Worm (Caenorhabditis elegans) whole organism, late embryonic: ENCODE measurements around the gene F22E5.22.
A peak's percentile ranks its signal among the peaks of the same experiment; 100 is the strongest.

Source experiments
- C08G9.2 ChIP-seq: sonication (generic microtip); optimal IDR thresholded peaks from 2 replicates; lab custom pipeline; 2016; ENCODE audit warnings: mild to moderate bottlenecking, missing genetic modification characterization, moderate library complexity, missing compliant biosample characterization
- C38D4.7 ChIP-seq: fragments of 200-800 bp; sonication (Bioruptor generic); optimal IDR thresholded peaks from 2 replicates; lab custom pipeline; 2018; ENCODE audit warnings: mild to moderate bottlenecking, missing genetic modification characterization, moderate library complexity, missing compliant biosample characterization
- F13H6.1 ChIP-seq: sonication (generic microtip); optimal IDR thresholded peaks from 2 replicates; lab custom pipeline; 2016; ENCODE audit warnings: missing genetic modification characterization, missing compliant biosample characterization
- K09A11.1 ChIP-seq: sonication (generic microtip); optimal IDR thresholded peaks from 2 replicates; lab custom pipeline; 2017; ENCODE audit warnings: antibody characterized with exemption, mild to moderate bottlenecking, missing genetic modification characterization, missing compliant biosample characterization; ENCODE audit not compliant: insufficient read depth
- ceh-14 ChIP-seq: sonication (generic microtip); optimal IDR thresholded peaks from 2 replicates; lab custom pipeline; 2016; ENCODE audit warnings: missing genotype, missing genetic modification characterization, missing compliant biosample characterization
- ceh-18 ChIP-seq: sonication (generic microtip); optimal IDR thresholded peaks from 2 replicates; lab custom pipeline; 2016; ENCODE audit warnings: missing genetic modification characterization, missing compliant biosample characterization
- ceh-19 ChIP-seq: fragments of 200-800 bp; sonication (Bioruptor generic); optimal IDR thresholded peaks from 2 replicates; lab custom pipeline; 2018; ENCODE audit warnings: mild to moderate bottlenecking, missing genetic modification characterization, missing compliant biosample characterization
- ceh-2 ChIP-seq: sonication (generic microtip); optimal IDR thresholded peaks from 2 replicates; lab custom pipeline; 2016; ENCODE audit warnings: missing genotype, missing genetic modification characterization, missing compliant biosample characterization
- ceh-22 ChIP-seq: sonication (generic microtip); optimal IDR thresholded peaks from 2 replicates; lab custom pipeline; 2017; ENCODE audit warnings: missing biosample characterization, missing genetic modification characterization
- ceh-24 ChIP-seq: sonication (generic microtip); optimal IDR thresholded peaks from 2 replicates; lab custom pipeline; 2016; ENCODE audit warnings: mild to moderate bottlenecking, missing genetic modification characterization, missing compliant biosample characterization
- ceh-34 ChIP-seq: sonication (generic microtip); optimal IDR thresholded peaks from 2 replicates; lab custom pipeline; 2016; ENCODE audit warnings: mild to moderate bottlenecking, missing genetic modification characterization, missing compliant biosample characterization
- ceh-6 ChIP-seq: fragments of 200-800 bp; sonication (Bioruptor generic); optimal IDR thresholded peaks from 2 replicates; lab custom pipeline; 2018; ENCODE audit warnings: mild to moderate bottlenecking, missing genetic modification characterization, missing compliant biosample characterization
- ceh-9 ChIP-seq: sonication (generic microtip); optimal IDR thresholded peaks from 2 replicates; lab custom pipeline; 2016; ENCODE audit warnings: mild to moderate bottlenecking, missing genetic modification characterization, inconsistent platforms, missing compliant biosample characterization
- che-1 ChIP-seq: sonication (generic microtip); optimal IDR thresholded peaks from 2 replicates; lab custom pipeline; 2016; ENCODE audit warnings: mild to moderate bottlenecking, missing genetic modification characterization, missing compliant biosample characterization
- dve-1 ChIP-seq: sonication (generic microtip); optimal IDR thresholded peaks from 2 replicates; lab custom pipeline; 2017; ENCODE audit warnings: antibody characterized with exemption, mild to moderate bottlenecking, missing genetic modification characterization, missing compliant biosample characterization
- ets-4 ChIP-seq: sonication (generic microtip); optimal IDR thresholded peaks from 2 replicates; lab custom pipeline; 2016; ENCODE audit warnings: missing genetic modification characterization, missing compliant biosample characterization
- fkh-10 ChIP-seq: fragments of 150-350 bp; optimal IDR thresholded peaks from 2 replicates; lab custom pipeline; 2014; ENCODE audit warnings: missing biosample characterization, missing genetic modification reagents, missing genetic modification characterization
- hlh-13 ChIP-seq: fragments of 200-800 bp; sonication (Bioruptor generic); optimal IDR thresholded peaks from 2 replicates; lab custom pipeline; 2018; ENCODE audit warnings: mild to moderate bottlenecking, missing genetic modification characterization, missing compliant biosample characterization
- hlh-30 ChIP-seq: sonication (generic microtip); optimal IDR thresholded peaks from 2 replicates; lab custom pipeline; 2017; ENCODE audit warnings: antibody characterized with exemption, missing genetic modification characterization, missing compliant biosample characterization; ENCODE audit not compliant: insufficient read depth
- hlh-8 ChIP-seq: sonication (generic microtip); optimal IDR thresholded peaks from 2 replicates; lab custom pipeline; 2016; ENCODE audit warnings: missing genotype, missing genetic modification characterization, missing compliant biosample characterization
- lim-6 ChIP-seq: sonication (generic microtip); optimal IDR thresholded peaks from 2 replicates; lab custom pipeline; 2016; ENCODE audit warnings: missing genetic modification characterization, missing compliant biosample characterization
- lin-11 ChIP-seq: fragments of 200-800 bp; sonication (Bioruptor generic); optimal IDR thresholded peaks from 2 replicates; lab custom pipeline; 2018; ENCODE audit warnings: mild to moderate bottlenecking, missing genetic modification characterization, missing compliant biosample characterization
- madf-2 ChIP-seq: sonication (generic microtip); optimal IDR thresholded peaks from 2 replicates; lab custom pipeline; 2017; ENCODE audit warnings: missing genetic modification characterization, missing compliant biosample characterization
- mec-3 ChIP-seq: sonication (generic microtip); optimal IDR thresholded peaks from 2 replicates; lab custom pipeline; 2016; ENCODE audit warnings: borderline replicate concordance, missing genetic modification characterization, missing compliant biosample characterization
- nhr-232 ChIP-seq: sonication (generic microtip); optimal IDR thresholded peaks from 2 replicates; lab custom pipeline; 2016; ENCODE audit warnings: missing genetic modification characterization, missing compliant biosample characterization
- npax-4 ChIP-seq: sonication (generic microtip); optimal IDR thresholded peaks from 2 replicates; lab custom pipeline; 2016; ENCODE audit warnings: missing genetic modification characterization, missing compliant biosample characterization
- odd-2 ChIP-seq: sonication (generic microtip); optimal IDR thresholded peaks from 2 replicates; lab custom pipeline; 2017; ENCODE audit warnings: antibody characterized with exemption, mild to moderate bottlenecking, missing genetic modification characterization, missing compliant biosample characterization
- pax-1 ChIP-seq: fragments of 150-350 bp; optimal IDR thresholded peaks from 2 replicates; lab custom pipeline; 2014; ENCODE audit warnings: missing biosample characterization, missing genetic modification characterization
- pha-2 ChIP-seq: sonication (generic microtip); optimal IDR thresholded peaks from 2 replicates; lab custom pipeline; 2017; ENCODE audit warnings: mild to moderate bottlenecking, missing genetic modification characterization, missing compliant biosample characterization
- ref-2 ChIP-seq: sonication (generic microtip); optimal IDR thresholded peaks from 2 replicates; lab custom pipeline; 2016; ENCODE audit warnings: missing genetic modification characterization, missing compliant biosample characterization
- syd-9 ChIP-seq: sonication (generic microtip); optimal IDR thresholded peaks from 2 replicates; lab custom pipeline; 2016; ENCODE audit warnings: mild to moderate bottlenecking, missing genetic modification characterization, moderate library complexity, missing compliant biosample characterization
- unc-55 ChIP-seq: sonication (generic microtip); optimal IDR thresholded peaks from 2 replicates; lab custom pipeline; 2017; ENCODE audit warnings: missing biosample characterization, missing genetic modification reagents, missing genetic modification characterization
- unc-86 ChIP-seq: sonication (generic microtip); optimal IDR thresholded peaks from 2 replicates; lab custom pipeline; 2016; ENCODE audit warnings: missing genetic modification characterization, missing compliant biosample characterization
- zip-5 ChIP-seq: sonication (generic microtip); optimal IDR thresholded peaks from 2 replicates; lab custom pipeline; 2016; ENCODE audit warnings: missing genetic modification characterization, missing compliant biosample characterization

Gene F22E5.22

ce11 chrII:2638062-2638461 is 27.6 kb upstream of the F22E5.22 start, which contains the start of gene F22E5.9:
Gene F22E5.9, plus strand, starts transcription at chrII:2638388.
- TF ChIP-seq hlh-8 (tag; lab: Kevin White, UChicago) (no peak), ceh-6 (GFP tag; lab: Kevin White, UChicago) (no peak), npax-4 (no peak), ceh-22 (tag; lab: Kevin White, UChicago) (no peak), ceh-18 (tag; lab: Kevin White, UChicago) (no peak), C38D4.7 (no peak), ref-2 (tag; lab: Kevin White, UChicago) (no peak), unc-86 (tag; lab: Kevin White, UChicago) (no peak), ceh-14 (tag; lab: Kevin White, UChicago) (no peak)

- peak; percentile 75 for TF ChIP-seq dve-1 (tag; lab: Kevin White, UChicago)
These were observed 26.2 kb upstream of the F22E5.22 start, which contains the start of gene F22E5.8 for ce11 chrII:2639401-2640088. Gene F22E5.8, plus strand, starts transcription at chrII:2640038.

ce11 chrII:2640982-2641381 is 24.7 kb upstream of the F22E5.22 start, which contains the start of gene F22E5.23:
Gene F22E5.23, plus strand, starts transcription at chrII:2641282.
- TF ChIP-seq unc-55 (GFP tag; lab: Kevin White, UChicago) (no peak), hlh-30 (tag; lab: Kevin White, UChicago) (no peak), hlh-13 (GFP tag; lab: Kevin White, UChicago) (no peak), ceh-34 (tag; lab: Kevin White, UChicago) (no peak), lin-11 (tag; lab: Kevin White, UChicago) (no peak), syd-9 (no peak), lim-6 (no peak), ceh-19 (GFP tag; lab: Kevin White, UChicago) (no peak), pax-1 (tag; lab: Kevin White, UChicago) (no peak), madf-2 (tag; lab: Kevin White, UChicago) (no peak), ceh-22 (tag; lab: Kevin White, UChicago) (no peak), nhr-232 (no peak), K09A11.1 (no peak), F13H6.1 (tag; lab: Kevin White, UChicago) (no peak), mec-3 (tag; lab: Kevin White, UChicago) (no peak), fkh-10 (GFP tag; lab: Kevin White, UChicago) (no peak), ceh-24 (no peak)

- TF ChIP-seq ets-4 (tag; lab: Kevin White, UChicago), result no peak
- TF ChIP-seq C08G9.2, result no peak
- no peak for TF ChIP-seq odd-2 (tag; lab: Kevin White, UChicago)
- TF ChIP-seq madf-2 (tag; lab: Kevin White, UChicago), result no peak
- no peak for TF ChIP-seq ref-2 (tag; lab: Kevin White, UChicago)
- no peak for TF ChIP-seq C38D4.7
- TF ChIP-seq fkh-10 (GFP tag; lab: Kevin White, UChicago), result no peak
- TF ChIP-seq pax-1 (tag; lab: Kevin White, UChicago), result no peak
- no peak for TF ChIP-seq zip-5 (tag; lab: Kevin White, UChicago)
- TF ChIP-seq ceh-9 (tag; lab: Kevin White, UChicago), result no peak
- no peak for TF ChIP-seq mec-3 (tag; lab: Kevin White, UChicago)
- no peak for TF ChIP-seq pha-2 (tag; lab: Kevin White, UChicago)
- no peak for TF ChIP-seq ceh-6 (GFP tag; lab: Kevin White, UChicago)
- no peak for TF ChIP-seq dve-1 (tag; lab: Kevin White, UChicago)
- TF ChIP-seq che-1 (tag; lab: Kevin White, UChicago), result no peak
- TF ChIP-seq ceh-2, result no peak
- no peak for TF ChIP-seq ceh-34 (tag; lab: Kevin White, UChicago)
- no peak for TF ChIP-seq ceh-24
These were observed 23.9 kb upstream of the F22E5.22 start, which contains the start of gene F22E5.7 for ce11 chrII:2641777-2642176. Gene F22E5.7, plus strand, starts transcription at chrII:2642077.
